Worm (Caenorhabditis elegans): Measurements from ENCODE around the gene dpy-31.

Gene dpy-31

DNA sequence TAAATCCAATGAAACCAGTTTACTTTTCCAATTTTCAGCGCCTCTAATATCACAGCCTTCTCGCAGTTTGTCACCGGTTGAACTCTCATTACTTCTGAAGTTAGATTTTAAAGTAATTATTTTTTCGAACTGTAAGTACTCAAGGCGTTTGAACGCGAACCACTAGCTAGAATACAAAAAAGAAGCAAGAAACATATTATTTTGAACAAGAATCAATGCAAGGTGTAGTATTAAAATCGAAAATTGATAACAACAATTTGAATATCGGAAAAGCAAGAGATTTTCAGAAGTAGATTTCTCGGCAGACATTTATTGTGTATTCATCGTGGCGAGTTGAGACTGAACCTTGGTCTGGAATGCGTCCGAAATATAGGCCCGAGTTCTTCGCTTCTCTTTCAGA is 4.0 kb upstream of the dpy-31 start, which contains the start of gene exos-9:
exos-9 (minus strand) TSS at position 101 of the 400 bp plus-strand sequence.
- TF ChIP-seq dsc-1 (tag; optimal IDR thresholded peaks at IDR 0.05) (no peak), C04F5.9 (tag; optimal IDR thresholded peaks at IDR 0.05) (no peak), tlp-1 (tag; optimal IDR thresholded peaks at IDR 0.05) (no peak), mdl-1 (tag; optimal IDR thresholded peaks at IDR 0.05) (no peak), lin-35 (GFP tag; optimal IDR thresholded peaks at IDR 0.05) (no peak), hlh-17 (GFP tag; optimal IDR thresholded peaks at IDR 0.05; ENCODE audit: borderline replicate concordance) (no peak), nhr-76 (tag; optimal IDR thresholded peaks at IDR 0.05) (no peak), ceh-8 (GFP tag; optimal IDR thresholded peaks at IDR 0.05) (no peak), mab-9 (GFP tag; IDR thresholded peaks at IDR 0.05) (no peak), sptf-1 (tag; optimal IDR thresholded peaks at IDR 0.05) (no peak)

DNA sequence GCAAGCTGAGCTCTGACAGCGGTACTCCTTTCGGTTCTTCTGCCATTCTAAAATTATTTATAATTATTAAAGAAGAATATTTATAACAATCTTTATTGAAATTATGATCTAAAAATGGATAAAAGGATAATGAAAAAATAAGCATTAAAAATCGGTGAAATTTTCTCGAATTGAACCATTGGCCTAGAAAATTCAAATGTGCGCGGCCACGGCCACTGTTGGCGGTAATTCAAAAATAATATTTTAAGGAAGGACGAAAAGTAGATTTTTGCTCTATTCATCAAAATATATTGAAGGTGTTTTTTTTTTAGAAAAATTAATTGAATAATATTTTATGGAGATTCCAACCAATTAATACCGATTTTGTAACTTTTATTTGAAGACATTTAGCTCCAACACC is 3.2 kb upstream of the dpy-31 start, which contains the start of gene pfd-5:
pfd-5 (minus strand) TSS at position 47 of the 400 bp plus-strand sequence.
- no peak for TF ChIP-seq C34B4.2 (tag; optimal IDR thresholded peaks at IDR 0.05)
- peak; percentile 4 for TF ChIP-seq pag-3 (tag; optimal IDR thresholded peaks at IDR 0.05; ENCODE audit: borderline replicate concordance, insufficient read depth)
- TF ChIP-seq C16A3.4 (tag; optimal IDR thresholded peaks at IDR 0.05) = peak; percentile 37
- TF ChIP-seq nhr-90 (tag; optimal IDR thresholded peaks at IDR 0.05; ENCODE audit: poor library complexity) = peak; percentile 84
- TF ChIP-seq unc-130 (tag; optimal IDR thresholded peaks at IDR 0.05) = peak; percentile 12
- peak; percentile 72 for TF ChIP-seq swsn-7 (tag; optimal IDR thresholded peaks at IDR 0.05)
- TF ChIP-seq blmp-1 (tag; optimal IDR thresholded peaks at IDR 0.05) = peak; percentile 49
- TF ChIP-seq nhr-71 (tag; optimal IDR thresholded peaks at IDR 0.05) = peak; percentile 82
- TF ChIP-seq Y116A8C.19 (tag; optimal IDR thresholded peaks at IDR 0.05; ENCODE audit: borderline replicate concordance) = peak; percentile 39
- TF ChIP-seq efl-1 (optimal IDR thresholded peaks at IDR 0.05) = peak; percentile 81 to 96
- TF ChIP-seq efl-1 (GFP tag; optimal IDR thresholded peaks at IDR 0.05 in 1 of 2) = peak; percentile 95 to 99
- TF ChIP-seq elt-2 (tag; optimal IDR thresholded peaks at IDR 0.05) = peak; percentile 43
- peak; percentile 25 for TF ChIP-seq lin-15B (tag; optimal IDR thresholded peaks at IDR 0.05)
- TF ChIP-seq aly-2 (tag; optimal IDR thresholded peaks at IDR 0.05) = no peak
- no peak for TF ChIP-seq ztf-4 (tag; optimal IDR thresholded peaks at IDR 0.05)
- TF ChIP-seq xbp-1 (tag; optimal IDR thresholded peaks at IDR 0.05) = peak; percentile 77
- TF ChIP-seq fos-1 (tag; optimal IDR thresholded peaks at IDR 0.05) = peak; percentile 17
- TF ChIP-seq rnt-1 (tag; optimal IDR thresholded peaks at IDR 0.05) = peak; percentile 97
- TF ChIP-seq irx-1 (tag; optimal IDR thresholded peaks at IDR 0.05) = peak; percentile 84
- peak; percentile 79 for TF ChIP-seq mep-1 (tag; optimal IDR thresholded peaks at IDR 0.05)
- peak; percentile 51 for TF ChIP-seq unc-86 (tag; optimal IDR thresholded peaks at IDR 0.05)
- TF ChIP-seq jun-1 (tag; optimal IDR thresholded peaks at IDR 0.05) = no peak
- peak; percentile 67 for TF ChIP-seq isw-1 (GFP tag; IDR thresholded peaks at IDR 0.05)
- TF ChIP-seq F16B12.6 (tag; optimal IDR thresholded peaks at IDR 0.05) = peak; percentile 10
- TF ChIP-seq mdl-1 (tag; optimal IDR thresholded peaks at IDR 0.05) = peak in 1 of 2 experiments; percentile 36
- TF ChIP-seq lin-35 (GFP tag; optimal IDR thresholded peaks at IDR 0.05) = peak; percentile 96 to 97
- no peak for TF ChIP-seq mef-2 (tag; optimal IDR thresholded peaks at IDR 0.05)
- peak; percentile 77 for TF ChIP-seq nhr-19 (GFP tag; conservative IDR thresholded peaks at IDR 0.05)
- no peak for TF ChIP-seq vab-15 (tag; optimal IDR thresholded peaks at IDR 0.05)
- TF ChIP-seq fkh-4 (tag; optimal IDR thresholded peaks at IDR 0.05; ENCODE audit: borderline replicate concordance) = peak; percentile 76
- peak; percentile 74 for TF ChIP-seq snu-23 (GFP tag; optimal IDR thresholded peaks at IDR 0.05)
- peak in 1 of 2 experiments; percentile 84 for TF ChIP-seq ztf-11 (tag; optimal IDR thresholded peaks at IDR 0.05)
- peak; percentile 85 for TF ChIP-seq nhr-47 (tag; optimal IDR thresholded peaks at IDR 0.05)
- TF ChIP-seq fkh-8 (tag; optimal IDR thresholded peaks at IDR 0.05) = peak; percentile 22
- peak; percentile 77 for TF ChIP-seq dsc-1 (tag; optimal IDR thresholded peaks at IDR 0.05)
- peak; percentile 47 for TF ChIP-seq C04F5.9 (tag; optimal IDR thresholded peaks at IDR 0.05)
- peak; percentile 81 for TF ChIP-seq egl-13 (tag; optimal IDR thresholded peaks at IDR 0.05)
- peak; percentile 49 for TF ChIP-seq lin-13 (GFP tag; optimal IDR thresholded peaks at IDR 0.05)
- TF ChIP-seq tbx-2 (tag; optimal IDR thresholded peaks at IDR 0.05) = peak; percentile 81
- peak; percentile 90 to 96 (median 93) for TF ChIP-seq dpl-1 (GFP tag; optimal IDR thresholded peaks at IDR 0.05)
- no peak for TF ChIP-seq unc-62 (GFP tag; optimal IDR thresholded peaks at IDR 0.05)
- no peak for TF ChIP-seq hlh-17 (GFP tag; optimal IDR thresholded peaks at IDR 0.05; ENCODE audit: borderline replicate concordance)
- TF ChIP-seq zag-1 (tag; optimal IDR thresholded peaks at IDR 0.05) = no peak
- TF ChIP-seq hlh-4 (tag; optimal IDR thresholded peaks at IDR 0.05) = no peak
- TF ChIP-seq lin-14 (GFP tag; optimal IDR thresholded peaks at IDR 0.05) = peak; percentile 76

Measured in whole organism, L1 larva.